Fruit fly (Drosophila melanogaster) whole organism, prepupa: ENCODE results near the gene CG9175.
A peak's percentile ranks its signal among the peaks of the same experiment; 100 is the strongest.

Source experiments
- Blimp-1 ChIP-seq: fragments of 200-800 bp; sonication (Bioruptor generic); optimal IDR thresholded peaks from 3 replicates; lab custom pipeline; 2017; ENCODE audit warnings: missing biosample characterization, missing genetic modification characterization, mild to moderate bottlenecking, moderate library complexity, missing genetic modification reagents
- CG11762 ChIP-seq: fragments of 200-800 bp; sonication (Bioruptor generic); optimal IDR thresholded peaks from 3 replicates; lab custom pipeline; 2016; ENCODE audit warnings: missing biosample characterization, missing genetic modification characterization; ENCODE audit not compliant: insufficient read depth
- CG11902 ChIP-seq: fragments of 200-800 bp; sonication (Bioruptor generic); optimal IDR thresholded peaks from 3 replicates; lab custom pipeline; 2016; ENCODE audit warnings: missing biosample characterization, missing genetic modification characterization
- CG15336 ChIP-seq: fragments of 200-800 bp; sonication (Bioruptor generic); IDR thresholded peaks from 2 replicates; pipeline ENCODE4 v1.3.6; 2022; ENCODE audit warnings: missing biosample characterization, missing genetic modification characterization
- CG16779 ChIP-seq: fragments of 200-800 bp; sonication (Bioruptor generic); optimal IDR thresholded peaks from 3 replicates; lab custom pipeline; 2017; ENCODE audit warnings: missing biosample characterization, mild to moderate bottlenecking, missing genetic modification characterization
- CG3032 ChIP-seq: fragments of 200-800 bp; optimal IDR thresholded peaks from 2 replicates; lab custom pipeline; 2019; ENCODE audit warnings: missing biosample characterization, mild to moderate bottlenecking, missing genetic modification characterization, moderate library complexity
- CG31627 ChIP-seq: fragments of 200-800 bp; sonication (Bioruptor generic); optimal IDR thresholded peaks from 3 replicates; lab custom pipeline; 2016; ENCODE audit warnings: missing biosample characterization, missing genetic modification characterization
- CG32006 ChIP-seq: fragments of 200-800 bp; sonication (Bioruptor generic); optimal IDR thresholded peaks from 3 replicates; lab custom pipeline; 2017; ENCODE audit warnings: missing biosample characterization, mild to moderate bottlenecking, missing genetic modification characterization
- CG3919 ChIP-seq: fragments of 200-800 bp; sonication (Bioruptor generic); optimal IDR thresholded peaks from 3 replicates; lab custom pipeline; 2016; ENCODE audit warnings: missing biosample characterization, missing genetic modification characterization
- CG4318 ChIP-seq: fragments of 200-800 bp; sonication (Bioruptor generic); optimal IDR thresholded peaks from 3 replicates; lab custom pipeline; 2017; ENCODE audit warnings: missing biosample characterization, mild to moderate bottlenecking, missing genetic modification characterization
- CG6276 ChIP-seq: fragments of 200-800 bp; sonication (Bioruptor generic); optimal IDR thresholded peaks from 2 replicates; lab custom pipeline; 2017; ENCODE audit warnings: missing biosample characterization, mild to moderate bottlenecking, missing genetic modification characterization
- CG6808 ChIP-seq: fragments of 200-800 bp; sonication (Bioruptor generic); optimal IDR thresholded peaks from 3 replicates; lab custom pipeline; 2017; ENCODE audit warnings: missing biosample characterization, missing genetic modification characterization, mild to moderate bottlenecking, moderate library complexity, missing genetic modification reagents
- CG7368 ChIP-seq: fragments of 200-800 bp; sonication (Bioruptor generic); optimal IDR thresholded peaks from 3 replicates; lab custom pipeline; 2016; ENCODE audit warnings: missing biosample characterization, missing genetic modification characterization
- CG8119 ChIP-seq: fragments of 200-800 bp; sonication (Bioruptor generic); IDR thresholded peaks from 3 replicates; pipeline ENCODE4 v1.3.6; 2022; ENCODE audit warnings: missing biosample characterization, missing genetic modification characterization
- CG8632 ChIP-seq: fragments of 200-800 bp; sonication (Bioruptor generic); optimal IDR thresholded peaks from 3 replicates; lab custom pipeline; 2016; ENCODE audit warnings: missing biosample characterization, missing genetic modification characterization
- CG9139 ChIP-seq: fragments of 200-800 bp; sonication (Bioruptor generic); optimal IDR thresholded peaks from 3 replicates; lab custom pipeline; 2017; ENCODE audit warnings: missing biosample characterization, mild to moderate bottlenecking, missing genetic modification characterization
- Eip75B ChIP-seq: fragments of 200-800 bp; sonication (Bioruptor generic); optimal IDR thresholded peaks from 3 replicates; lab custom pipeline; 2016; ENCODE audit warnings: missing biosample characterization, missing genetic modification characterization
- Eip78C ChIP-seq: fragments of 200-800 bp; sonication (Bioruptor generic); peaks from one replicate; lab custom pipeline; 2016; ENCODE audit warnings: missing biosample characterization, missing genetic modification characterization
- Eip93F ChIP-seq: fragments of 200-800 bp; sonication (Bioruptor generic); optimal IDR thresholded peaks from 2 replicates; lab custom pipeline; 2016; ENCODE audit warnings: missing biosample characterization, mild to moderate bottlenecking, missing genetic modification characterization
- Ets21C ChIP-seq: fragments of 200-800 bp; sonication (Bioruptor generic); optimal IDR thresholded peaks from 3 replicates; lab custom pipeline; 2016; ENCODE audit warnings: missing biosample characterization, missing genetic modification characterization
- Ets96B ChIP-seq: fragments of 200-800 bp; optimal IDR thresholded peaks from 2 replicates; lab custom pipeline; 2019; ENCODE audit warnings: missing biosample characterization, mild to moderate bottlenecking, missing genetic modification characterization, moderate library complexity
- Gug ChIP-seq: fragments of 200-800 bp; sonication (Bioruptor generic); IDR thresholded peaks from 2 replicates; pipeline ENCODE4 v1.3.6; 2022; ENCODE audit warnings: missing biosample characterization, missing genetic modification characterization
- Hr39 ChIP-seq: fragments of 200-800 bp; sonication (Bioruptor generic); optimal IDR thresholded peaks from 2 replicates; lab custom pipeline; 2016; ENCODE audit warnings: missing biosample characterization, missing genetic modification characterization
- Lpt ChIP-seq: fragments of 200-800 bp; sonication (Bioruptor generic); optimal IDR thresholded peaks from 3 replicates; lab custom pipeline; 2016; ENCODE audit warnings: missing biosample characterization, missing genetic modification characterization
- Met ChIP-seq: fragments of 200-800 bp; sonication (Bioruptor generic); optimal IDR thresholded peaks from 3 replicates; lab custom pipeline; 2016; ENCODE audit warnings: missing biosample characterization, missing genetic modification characterization
- OdsH ChIP-seq: fragments of 200-800 bp; sonication (Bioruptor generic); optimal IDR thresholded peaks from 3 replicates; lab custom pipeline; 2016; ENCODE audit warnings: missing biosample characterization, missing genetic modification characterization
- Smox ChIP-seq: fragments of 200-800 bp; sonication (Bioruptor generic); optimal IDR thresholded peaks from 3 replicates; lab custom pipeline; 2016; ENCODE audit warnings: missing biosample characterization, missing genetic modification characterization
- Sox14 ChIP-seq: fragments of 200-800 bp; sonication (Bioruptor generic); optimal IDR thresholded peaks from 3 replicates; lab custom pipeline; 2016; ENCODE audit warnings: missing biosample characterization, missing genetic modification characterization
- Sox15 ChIP-seq: fragments of 200-800 bp; sonication (Bioruptor generic); optimal IDR thresholded peaks from 3 replicates; lab custom pipeline; 2016; ENCODE audit warnings: missing biosample characterization, missing genetic modification characterization
- achi ChIP-seq: fragments of 200-800 bp; sonication (Bioruptor generic); optimal IDR thresholded peaks from 3 replicates; lab custom pipeline; 2016; ENCODE audit warnings: missing biosample characterization, missing genetic modification characterization
- acj6 ChIP-seq: fragments of 200-800 bp; sonication (Bioruptor generic); optimal IDR thresholded peaks from 3 replicates; lab custom pipeline; 2016; ENCODE audit warnings: missing biosample characterization, missing genetic modification characterization
- dsx ChIP-seq: fragments of 200-800 bp; optimal IDR thresholded peaks from 3 replicates; lab custom pipeline; 2019; ENCODE audit warnings: missing biosample characterization, mild to moderate bottlenecking, missing genetic modification characterization, moderate library complexity; ENCODE audit not compliant: poor library complexity, severe bottlenecking
- eg ChIP-seq: fragments of 200-800 bp; sonication (Bioruptor generic); IDR thresholded peaks from 3 replicates; pipeline ENCODE4 v1.3.6; 2022; ENCODE audit warnings: missing biosample characterization, missing genetic modification characterization
- fd85E ChIP-seq: fragments of 200-800 bp; sonication (Bioruptor generic); optimal IDR thresholded peaks from 3 replicates; lab custom pipeline; 2016; ENCODE audit warnings: missing biosample characterization, missing genetic modification characterization
- fkh ChIP-seq: fragments of 200-800 bp; sonication (Bioruptor generic); optimal IDR thresholded peaks from 3 replicates; lab custom pipeline; 2017; ENCODE audit warnings: missing biosample characterization, mild to moderate bottlenecking, missing genetic modification characterization, moderate library complexity
- net ChIP-seq: fragments of 200-800 bp; sonication (Bioruptor generic); optimal IDR thresholded peaks from 3 replicates; lab custom pipeline; 2016; ENCODE audit warnings: missing biosample characterization, missing genetic modification characterization
- salr ChIP-seq, 2 experiments: fragments of 200-800 bp; sonication (Bioruptor generic); optimal IDR thresholded peaks; 3 replicates each; lab custom pipeline; 2016 to 2018; ENCODE audit warnings: missing biosample characterization in 2 of 2, missing genetic modification characterization in 2 of 2, mild to moderate bottlenecking in 1 of 2
- ss ChIP-seq, 2 experiments: fragments of 200-800 bp; sonication (Bioruptor generic); optimal IDR thresholded peaks; 2 replicates in 1 of 2; 3 replicates in 1 of 2; lab custom pipeline; 2017 to 2018; ENCODE audit warnings: mild to moderate bottlenecking in 2 of 2, missing biosample characterization in 2 of 2, missing genetic modification characterization in 2 of 2, moderate library complexity in 1 of 2
- svp ChIP-seq: fragments of 200-800 bp; sonication (Bioruptor generic); peaks from one replicate; lab custom pipeline; 2016; ENCODE audit warnings: missing biosample characterization, missing genetic modification characterization
- topi ChIP-seq: fragments of 200-800 bp; sonication (Bioruptor generic); optimal IDR thresholded peaks from 3 replicates; lab custom pipeline; 2016; ENCODE audit warnings: missing biosample characterization, missing genetic modification characterization
- vri ChIP-seq: fragments of 200-800 bp; sonication (Bioruptor generic); optimal IDR thresholded peaks from 3 replicates; lab custom pipeline; 2016; ENCODE audit warnings: missing biosample characterization, mild to moderate bottlenecking, missing genetic modification characterization

The CG9175 gene

DNA sequence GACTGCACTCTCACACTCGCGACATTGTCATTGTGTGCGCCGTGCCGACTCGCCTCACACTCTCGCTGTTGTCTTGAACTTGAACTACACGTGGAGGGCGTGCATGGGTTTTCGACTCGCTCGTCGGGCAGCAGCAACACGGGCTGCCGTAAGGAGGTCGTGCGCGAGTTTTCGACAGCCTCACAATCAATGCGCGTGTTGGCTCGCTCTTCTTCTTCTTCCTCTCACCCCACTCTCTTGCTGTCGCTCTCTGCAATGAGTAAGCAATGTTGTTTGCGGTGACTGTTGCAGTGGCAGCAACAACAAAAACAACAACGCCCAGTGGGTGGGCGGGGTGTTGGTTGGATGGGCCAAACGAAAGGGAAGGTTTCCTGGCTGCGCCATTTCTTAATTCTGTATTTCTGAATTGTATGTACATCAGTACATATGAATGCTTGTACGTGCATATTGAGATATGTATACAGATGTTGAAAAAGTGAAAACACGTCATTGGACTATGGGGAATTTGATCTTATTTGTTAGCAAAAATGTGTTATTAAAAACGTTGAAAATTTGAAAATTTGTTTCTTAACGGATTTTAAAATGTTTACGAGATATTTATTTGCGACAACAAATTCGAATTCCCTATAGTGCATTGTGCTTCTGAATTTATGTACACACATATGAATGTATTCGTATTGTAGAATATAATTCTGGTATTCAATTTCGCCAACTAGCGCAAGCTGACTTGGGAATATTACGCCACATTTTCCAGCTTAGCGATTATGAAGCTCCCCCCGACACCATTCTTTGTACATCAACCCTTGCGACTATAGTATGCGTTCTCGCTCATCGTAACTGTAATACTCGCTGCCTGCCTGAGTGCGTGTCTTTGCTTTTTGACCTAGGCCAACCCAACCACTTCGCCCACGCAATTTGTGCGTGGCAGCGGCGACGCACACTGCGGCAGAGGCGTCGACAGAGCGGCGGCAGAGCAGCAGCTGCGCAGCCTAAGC, 10.1 kb downstream of the CG9175 start (continued):
- TF ChIP-seq CG9139 (GFP tag; lab: Kevin White, UChicago), result no peak
- 0 out of 3 replicates have a peak, but pooled peaks have one; percentile 15 for TF ChIP-seq CG8119 (GFP tag; lab: Robert Waterston, UW)
- peak in 1 of 2 experiments; percentile 35 for TF ChIP-seq salr (GFP tag; optimal IDR thresholded peaks at IDR 0.05; lab: Kevin White, UChicago)
- TF ChIP-seq Gug (GFP tag; lab: Robert Waterston, UW), result peak; percentile 53
- no peak for TF ChIP-seq CG15336 (GFP tag; lab: Robert Waterston, UW)
- TF ChIP-seq net, result peak; percentile 14
- no peak for TF ChIP-seq CG6276
- no peak for TF ChIP-seq CG6808 (GFP tag; lab: Kevin White, UChicago)
- TF ChIP-seq CG8632 (GFP tag; lab: Kevin White, UChicago), result no peak
- no peak for TF ChIP-seq CG32006 (GFP tag; lab: Kevin White, UChicago)
- TF ChIP-seq CG4318 (GFP tag; lab: Kevin White, UChicago), result no peak
- no peak for TF ChIP-seq CG11762 (GFP tag; lab: Kevin White, UChicago)
- TF ChIP-seq Eip78C, result peak; percentile 98

DNA sequence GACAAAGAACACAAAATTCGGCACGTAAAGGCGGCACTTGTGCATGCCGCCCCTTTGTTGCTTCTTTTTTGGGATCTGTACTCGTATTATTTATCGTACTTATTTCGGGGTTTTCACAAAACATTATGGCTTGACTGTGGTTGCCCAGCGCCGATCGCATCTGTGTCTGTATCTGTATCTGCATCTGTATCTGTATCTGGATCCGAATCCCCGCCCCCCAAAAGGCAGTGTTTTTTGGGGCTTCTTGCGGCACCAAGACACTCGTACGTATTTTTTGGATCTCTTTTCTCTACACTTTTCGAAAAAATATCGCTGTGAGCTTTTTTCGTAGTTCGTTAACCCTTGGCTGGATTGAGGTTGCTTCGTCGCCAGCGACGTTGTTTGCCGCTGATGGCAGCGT, 11.1 kb downstream of the CG9175 start:
- no peak for TF ChIP-seq CG15336 (GFP tag; lab: Robert Waterston, UW)
- TF ChIP-seq Smox, result no peak
- no peak for TF ChIP-seq fd85E (GFP tag; lab: Kevin White, UChicago)
- TF ChIP-seq svp (GFP tag; lab: Kevin White, UChicago), result no peak
- no peak for TF ChIP-seq Sox15
- TF ChIP-seq Ets96B (tag; lab: Kevin White, UChicago), result no peak
- no peak for TF ChIP-seq achi (GFP tag; lab: Kevin White, UChicago)
- TF ChIP-seq OdsH (GFP tag; lab: Kevin White, UChicago), result no peak
- TF ChIP-seq CG16779 (tag; lab: Kevin White, UChicago), result no peak
- TF ChIP-seq Met (GFP tag; lab: Kevin White, UChicago), result no peak
- no peak for TF ChIP-seq CG31627 (GFP tag; lab: Kevin White, UChicago)
- no peak for TF ChIP-seq CG11902 (GFP tag; lab: Kevin White, UChicago)
- no peak for TF ChIP-seq Sox14 (GFP tag; lab: Kevin White, UChicago)
- TF ChIP-seq Lpt, result no peak
- TF ChIP-seq CG3032 (tag; lab: Kevin White, UChicago), result no peak
- no peak for TF ChIP-seq Eip93F
- TF ChIP-seq salr (GFP tag; optimal IDR thresholded peaks at IDR 0.05; lab: Kevin White, UChicago), result no peak
- no peak for TF ChIP-seq CG6808 (GFP tag; lab: Kevin White, UChicago)

DNA sequence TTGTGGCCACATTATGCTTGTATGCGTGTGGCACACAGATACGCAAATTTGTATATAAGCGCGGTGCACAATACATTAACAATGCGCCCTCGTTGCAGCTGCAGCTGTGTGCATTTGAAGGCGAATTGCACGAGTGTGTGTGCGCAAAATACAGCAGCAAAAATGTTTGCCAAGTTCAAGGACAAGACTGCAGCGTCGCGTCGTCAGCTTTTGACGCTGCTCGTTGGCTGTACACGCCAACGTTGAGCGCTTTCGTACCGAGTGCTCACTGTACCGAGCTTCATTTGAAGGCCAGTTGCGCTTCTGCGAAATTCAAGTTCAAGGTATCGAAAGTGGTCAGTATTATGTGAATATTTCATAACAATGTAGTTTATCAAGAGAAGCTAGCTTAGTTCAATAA, 12.0 kb downstream of the CG9175 start:
- TF ChIP-seq fkh (no peak), Eip78C (peak; percentile 35), Ets21C (GFP tag; lab: Kevin White, UChicago) (no peak), vri (GFP tag; lab: Kevin White, UChicago) (peak; percentile 42), ss (GFP tag; optimal IDR thresholded peaks at IDR 0.05; lab: Kevin White, UChicago) (no peak), topi (GFP tag; lab: Kevin White, UChicago) (no peak), CG3919 (GFP tag; lab: Kevin White, UChicago) (no peak), Hr39 (GFP tag; lab: Kevin White, UChicago) (peak; percentile 48), eg (no peak), CG11762 (GFP tag; lab: Kevin White, UChicago) (no peak), Ets96B (tag; lab: Kevin White, UChicago) (no peak), dsx (no peak), Eip75B (GFP tag; lab: Kevin White, UChicago) (no peak), Blimp-1 (GFP tag; lab: Kevin White, UChicago) (peak; percentile 65), net (no peak), acj6 (no peak), CG31627 (GFP tag; lab: Kevin White, UChicago) (peak; percentile 26), Met (GFP tag; lab: Kevin White, UChicago) (peak; percentile 66), CG7368 (GFP tag; lab: Kevin White, UChicago) (no peak)
- TF ChIP-seq, all 60 proteins: peak for 6
